Fruit fly (Drosophila melanogaster) whole organism, prepupa: ENCODE data around the gene dnc.
A peak's percentile ranks its signal among the peaks of the same experiment; 100 is the strongest.

ENCODE experiments used
- Blimp-1 ChIP-seq: fragments of 200-800 bp; sonication (Bioruptor generic); optimal IDR thresholded peaks from 3 replicates; lab custom pipeline; 2017; ENCODE audit warnings: missing biosample characterization, missing genetic modification characterization, mild to moderate bottlenecking, moderate library complexity, missing genetic modification reagents
- CG10669 ChIP-seq: fragments of 200-800 bp; sonication (Bioruptor generic); optimal IDR thresholded peaks from 3 replicates; lab custom pipeline; 2018; ENCODE audit warnings: missing biosample characterization, mild to moderate bottlenecking, missing genetic modification characterization, moderate library complexity
- CG11294 ChIP-seq: fragments of 200-800 bp; sonication (Bioruptor generic); IDR thresholded peaks from 2 replicates; pipeline ENCODE4 v1.3.6; 2022; ENCODE audit warnings: missing biosample characterization, missing genetic modification characterization
- CG11762 ChIP-seq: fragments of 200-800 bp; sonication (Bioruptor generic); optimal IDR thresholded peaks from 3 replicates; lab custom pipeline; 2016; ENCODE audit warnings: missing biosample characterization, missing genetic modification characterization; ENCODE audit not compliant: insufficient read depth
- CG11902 ChIP-seq: fragments of 200-800 bp; sonication (Bioruptor generic); optimal IDR thresholded peaks from 3 replicates; lab custom pipeline; 2016; ENCODE audit warnings: missing biosample characterization, missing genetic modification characterization
- CG15336 ChIP-seq: fragments of 200-800 bp; sonication (Bioruptor generic); IDR thresholded peaks from 2 replicates; pipeline ENCODE4 v1.3.6; 2022; ENCODE audit warnings: missing biosample characterization, missing genetic modification characterization
- CG3032 ChIP-seq: fragments of 200-800 bp; optimal IDR thresholded peaks from 2 replicates; lab custom pipeline; 2019; ENCODE audit warnings: missing biosample characterization, mild to moderate bottlenecking, missing genetic modification characterization, moderate library complexity
- CG31627 ChIP-seq: fragments of 200-800 bp; sonication (Bioruptor generic); optimal IDR thresholded peaks from 3 replicates; lab custom pipeline; 2016; ENCODE audit warnings: missing biosample characterization, missing genetic modification characterization
- CG32006 ChIP-seq: fragments of 200-800 bp; sonication (Bioruptor generic); optimal IDR thresholded peaks from 3 replicates; lab custom pipeline; 2017; ENCODE audit warnings: missing biosample characterization, mild to moderate bottlenecking, missing genetic modification characterization
- CG3919 ChIP-seq: fragments of 200-800 bp; sonication (Bioruptor generic); optimal IDR thresholded peaks from 3 replicates; lab custom pipeline; 2016; ENCODE audit warnings: missing biosample characterization, missing genetic modification characterization
- CG4318 ChIP-seq: fragments of 200-800 bp; sonication (Bioruptor generic); optimal IDR thresholded peaks from 3 replicates; lab custom pipeline; 2017; ENCODE audit warnings: missing biosample characterization, mild to moderate bottlenecking, missing genetic modification characterization
- CG6163 ChIP-seq: fragments of 200-800 bp; sonication (Bioruptor generic); IDR thresholded peaks from 3 replicates; pipeline ENCODE4 v1.3.6; 2022; ENCODE audit warnings: missing biosample characterization, missing genetic modification characterization
- CG6276 ChIP-seq: fragments of 200-800 bp; sonication (Bioruptor generic); optimal IDR thresholded peaks from 2 replicates; lab custom pipeline; 2017; ENCODE audit warnings: missing biosample characterization, mild to moderate bottlenecking, missing genetic modification characterization
- CG6792 ChIP-seq: fragments of 200-800 bp; sonication (Bioruptor generic); optimal IDR thresholded peaks from 3 replicates; lab custom pipeline; 2016; ENCODE audit warnings: missing biosample characterization, missing genetic modification characterization
- CG6808 ChIP-seq: fragments of 200-800 bp; sonication (Bioruptor generic); optimal IDR thresholded peaks from 3 replicates; lab custom pipeline; 2017; ENCODE audit warnings: missing biosample characterization, missing genetic modification characterization, mild to moderate bottlenecking, moderate library complexity, missing genetic modification reagents
- CG7368 ChIP-seq: fragments of 200-800 bp; sonication (Bioruptor generic); optimal IDR thresholded peaks from 3 replicates; lab custom pipeline; 2016; ENCODE audit warnings: missing biosample characterization, missing genetic modification characterization
- CG8119 ChIP-seq: fragments of 200-800 bp; sonication (Bioruptor generic); IDR thresholded peaks from 3 replicates; pipeline ENCODE4 v1.3.6; 2022; ENCODE audit warnings: missing biosample characterization, missing genetic modification characterization
- CG8319 ChIP-seq: fragments of 200-800 bp; sonication (Bioruptor generic); optimal IDR thresholded peaks from 3 replicates; lab custom pipeline; 2016; ENCODE audit warnings: missing biosample characterization, missing genetic modification characterization
- CG8632 ChIP-seq: fragments of 200-800 bp; sonication (Bioruptor generic); optimal IDR thresholded peaks from 3 replicates; lab custom pipeline; 2016; ENCODE audit warnings: missing biosample characterization, missing genetic modification characterization
- CG9139 ChIP-seq: fragments of 200-800 bp; sonication (Bioruptor generic); optimal IDR thresholded peaks from 3 replicates; lab custom pipeline; 2017; ENCODE audit warnings: missing biosample characterization, mild to moderate bottlenecking, missing genetic modification characterization
- Eip75B ChIP-seq: fragments of 200-800 bp; sonication (Bioruptor generic); optimal IDR thresholded peaks from 3 replicates; lab custom pipeline; 2016; ENCODE audit warnings: missing biosample characterization, missing genetic modification characterization
- Eip78C ChIP-seq: fragments of 200-800 bp; sonication (Bioruptor generic); peaks from one replicate; lab custom pipeline; 2016; ENCODE audit warnings: missing biosample characterization, missing genetic modification characterization
- Eip93F ChIP-seq: fragments of 200-800 bp; sonication (Bioruptor generic); optimal IDR thresholded peaks from 2 replicates; lab custom pipeline; 2016; ENCODE audit warnings: missing biosample characterization, mild to moderate bottlenecking, missing genetic modification characterization
- Ets21C ChIP-seq: fragments of 200-800 bp; sonication (Bioruptor generic); optimal IDR thresholded peaks from 3 replicates; lab custom pipeline; 2016; ENCODE audit warnings: missing biosample characterization, missing genetic modification characterization
- Ets96B ChIP-seq: fragments of 200-800 bp; optimal IDR thresholded peaks from 2 replicates; lab custom pipeline; 2019; ENCODE audit warnings: missing biosample characterization, mild to moderate bottlenecking, missing genetic modification characterization, moderate library complexity
- Gug ChIP-seq: fragments of 200-800 bp; sonication (Bioruptor generic); IDR thresholded peaks from 2 replicates; pipeline ENCODE4 v1.3.6; 2022; ENCODE audit warnings: missing biosample characterization, missing genetic modification characterization
- Hr38 ChIP-seq: sonication (Bioruptor generic); optimal IDR thresholded peaks from 2 replicates; lab custom pipeline; 2016; ENCODE audit warnings: missing biosample characterization, missing genetic modification characterization
- Hr4 ChIP-seq: fragments of 200-800 bp; sonication (Bioruptor generic); optimal IDR thresholded peaks from 3 replicates; lab custom pipeline; 2016; ENCODE audit warnings: missing biosample characterization, missing genetic modification characterization
- Lpt ChIP-seq: fragments of 200-800 bp; sonication (Bioruptor generic); optimal IDR thresholded peaks from 3 replicates; lab custom pipeline; 2016; ENCODE audit warnings: missing biosample characterization, missing genetic modification characterization
- Met ChIP-seq: fragments of 200-800 bp; sonication (Bioruptor generic); optimal IDR thresholded peaks from 3 replicates; lab custom pipeline; 2016; ENCODE audit warnings: missing biosample characterization, missing genetic modification characterization
- OdsH ChIP-seq: fragments of 200-800 bp; sonication (Bioruptor generic); optimal IDR thresholded peaks from 3 replicates; lab custom pipeline; 2016; ENCODE audit warnings: missing biosample characterization, missing genetic modification characterization
- Smox ChIP-seq: fragments of 200-800 bp; sonication (Bioruptor generic); optimal IDR thresholded peaks from 3 replicates; lab custom pipeline; 2016; ENCODE audit warnings: missing biosample characterization, missing genetic modification characterization
- Sox15 ChIP-seq: fragments of 200-800 bp; sonication (Bioruptor generic); optimal IDR thresholded peaks from 3 replicates; lab custom pipeline; 2016; ENCODE audit warnings: missing biosample characterization, missing genetic modification characterization
- acj6 ChIP-seq: fragments of 200-800 bp; sonication (Bioruptor generic); optimal IDR thresholded peaks from 3 replicates; lab custom pipeline; 2016; ENCODE audit warnings: missing biosample characterization, missing genetic modification characterization
- cyc ChIP-seq: fragments of 200-800 bp; sonication (Bioruptor generic); optimal IDR thresholded peaks from 3 replicates; lab custom pipeline; 2016; ENCODE audit warnings: missing biosample characterization, missing genetic modification characterization
- dac ChIP-seq: fragments of 200-800 bp; sonication (Bioruptor generic); optimal IDR thresholded peaks from 2 replicates; lab custom pipeline; 2017; ENCODE audit warnings: missing biosample characterization, mild to moderate bottlenecking, missing genetic modification characterization
- dsx ChIP-seq: fragments of 200-800 bp; optimal IDR thresholded peaks from 3 replicates; lab custom pipeline; 2019; ENCODE audit warnings: missing biosample characterization, mild to moderate bottlenecking, missing genetic modification characterization, moderate library complexity; ENCODE audit not compliant: poor library complexity, severe bottlenecking
- fd59A ChIP-seq: fragments of 200-800 bp; sonication (Bioruptor generic); optimal IDR thresholded peaks from 2 replicates; lab custom pipeline; 2017; ENCODE audit warnings: missing biosample characterization, mild to moderate bottlenecking, missing genetic modification characterization, missing genetic modification reagents
- fd85E ChIP-seq: fragments of 200-800 bp; sonication (Bioruptor generic); optimal IDR thresholded peaks from 3 replicates; lab custom pipeline; 2016; ENCODE audit warnings: missing biosample characterization, missing genetic modification characterization
- fkh ChIP-seq: fragments of 200-800 bp; sonication (Bioruptor generic); optimal IDR thresholded peaks from 3 replicates; lab custom pipeline; 2017; ENCODE audit warnings: missing biosample characterization, mild to moderate bottlenecking, missing genetic modification characterization, moderate library complexity
- lz ChIP-seq: fragments of 200-800 bp; sonication (Bioruptor generic); optimal IDR thresholded peaks from 3 replicates; lab custom pipeline; 2016; ENCODE audit warnings: missing biosample characterization, missing genetic modification characterization
- net ChIP-seq: fragments of 200-800 bp; sonication (Bioruptor generic); optimal IDR thresholded peaks from 3 replicates; lab custom pipeline; 2016; ENCODE audit warnings: missing biosample characterization, missing genetic modification characterization
- pdm3 ChIP-seq: fragments of 200-800 bp; sonication (Bioruptor generic); optimal IDR thresholded peaks from 3 replicates; lab custom pipeline; 2016; ENCODE audit warnings: missing biosample characterization, missing genetic modification characterization
- salr ChIP-seq, 2 experiments: fragments of 200-800 bp; sonication (Bioruptor generic); optimal IDR thresholded peaks; 3 replicates each; lab custom pipeline; 2016 to 2018; ENCODE audit warnings: missing biosample characterization in 2 of 2, missing genetic modification characterization in 2 of 2, mild to moderate bottlenecking in 1 of 2
- spab ChIP-seq: fragments of 200-800 bp; sonication (Bioruptor generic); optimal IDR thresholded peaks from 2 replicates; lab custom pipeline; 2017; ENCODE audit warnings: missing biosample characterization, mild to moderate bottlenecking, missing genetic modification characterization, missing genetic modification reagents
- ss ChIP-seq, 2 experiments: fragments of 200-800 bp; sonication (Bioruptor generic); optimal IDR thresholded peaks; 2 replicates in 1 of 2; 3 replicates in 1 of 2; lab custom pipeline; 2017 to 2018; ENCODE audit warnings: mild to moderate bottlenecking in 2 of 2, missing biosample characterization in 2 of 2, missing genetic modification characterization in 2 of 2, moderate library complexity in 1 of 2
- svp ChIP-seq: fragments of 200-800 bp; sonication (Bioruptor generic); peaks from one replicate; lab custom pipeline; 2016; ENCODE audit warnings: missing biosample characterization, missing genetic modification characterization
- topi ChIP-seq: fragments of 200-800 bp; sonication (Bioruptor generic); optimal IDR thresholded peaks from 3 replicates; lab custom pipeline; 2016; ENCODE audit warnings: missing biosample characterization, missing genetic modification characterization
- vri ChIP-seq: fragments of 200-800 bp; sonication (Bioruptor generic); optimal IDR thresholded peaks from 3 replicates; lab custom pipeline; 2016; ENCODE audit warnings: missing biosample characterization, mild to moderate bottlenecking, missing genetic modification characterization

The dnc gene

DNA sequence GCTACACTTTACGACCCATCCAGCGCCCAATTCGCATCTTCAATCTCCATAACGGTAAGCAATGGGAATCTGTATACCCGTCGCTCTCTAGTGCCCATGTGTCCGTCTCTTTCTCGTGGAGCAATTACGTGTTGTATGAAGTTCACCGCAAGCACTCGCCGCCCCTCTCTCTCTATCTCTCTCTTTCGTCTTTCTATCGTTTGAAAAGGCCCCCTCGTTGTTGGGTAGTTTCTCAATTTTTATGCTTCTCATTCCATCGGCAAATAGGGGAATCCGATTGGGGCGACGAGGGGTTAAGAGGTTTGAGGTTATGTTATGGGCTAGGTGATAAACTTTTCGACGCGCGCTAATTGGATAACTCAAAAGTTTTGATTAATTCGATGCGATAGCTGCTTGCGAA, 122.7 kb downstream of the dnc start:
- TF ChIP-seq CG10669 (no peak), Lpt (GFP tag; lab: Kevin White, UChicago) (peak; percentile 7), Eip78C (GFP tag; lab: Kevin White, UChicago) (no peak), CG6792 (no peak), vri (no peak), CG31627 (GFP tag; lab: Kevin White, UChicago) (no peak), Eip75B (GFP tag; lab: Kevin White, UChicago) (no peak)

DNA sequence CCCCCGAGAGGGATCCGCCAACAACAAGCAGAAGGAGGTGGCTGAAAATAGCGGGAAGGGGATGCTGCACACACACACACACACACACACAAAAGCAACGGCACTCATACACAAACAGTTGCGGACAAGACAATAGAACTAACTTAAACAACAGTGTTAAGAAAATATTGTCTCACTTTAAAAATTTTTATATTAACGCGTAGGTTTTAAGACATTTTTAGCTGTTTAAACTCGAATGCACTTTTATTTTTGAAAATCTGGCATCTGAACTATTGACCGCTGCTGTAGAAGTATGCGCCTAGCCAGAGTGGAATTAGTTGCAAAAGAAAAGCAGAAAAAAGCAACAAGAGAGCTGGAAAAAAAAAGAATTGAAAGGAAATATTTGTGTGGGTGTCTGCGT, 134.6 kb downstream of the dnc start:
- TF ChIP-seq CG31627 (GFP tag; lab: Kevin White, UChicago) = peak; percentile 41
- TF ChIP-seq salr (GFP tag; optimal IDR thresholded peaks at IDR 0.05; lab: Kevin White, UChicago) = peak; percentile 58 to 64
- TF ChIP-seq CG8632 = peak; percentile 41
- no peak for TF ChIP-seq CG8319
- TF ChIP-seq CG7368 (GFP tag; lab: Kevin White, UChicago) = peak; percentile 64
- TF ChIP-seq Blimp-1 (GFP tag; lab: Kevin White, UChicago) = no peak
- TF ChIP-seq fkh (GFP tag; lab: Kevin White, UChicago) = peak; percentile 25
- TF ChIP-seq CG11294 (GFP tag; lab: Robert Waterston, UW) = peak; percentile 72
- peak; percentile 71 for TF ChIP-seq net (GFP tag; lab: Kevin White, UChicago)
- peak; percentile 81 for TF ChIP-seq CG8119 (GFP tag; lab: Robert Waterston, UW)
- peak; percentile 68 for TF ChIP-seq acj6 (GFP tag; lab: Kevin White, UChicago)
- peak; percentile 78 for TF ChIP-seq OdsH
- TF ChIP-seq vri = peak; percentile 22
- TF ChIP-seq Hr38 (GFP tag; lab: Kevin White, UChicago) = no peak
- TF ChIP-seq CG32006 (GFP tag; lab: Kevin White, UChicago) = peak; percentile 82
- peak; percentile 46 for TF ChIP-seq Smox
- TF ChIP-seq Eip93F = no peak
- TF ChIP-seq Gug (GFP tag; lab: Robert Waterston, UW) = peak; percentile 78
- peak; percentile 67 for TF ChIP-seq dac (GFP tag; lab: Kevin White, UChicago)
- peak; percentile 76 for TF ChIP-seq dsx
- TF ChIP-seq CG9139 (GFP tag; lab: Kevin White, UChicago) = peak; percentile 47
- peak; percentile 80 for TF ChIP-seq CG3032
- peak; percentile 59 for TF ChIP-seq Lpt (GFP tag; lab: Kevin White, UChicago)
- peak; percentile 47 for TF ChIP-seq cyc
- TF ChIP-seq lz (GFP tag; lab: Kevin White, UChicago) = peak; percentile 36
- TF ChIP-seq CG4318 (GFP tag; lab: Kevin White, UChicago) = peak; percentile 34
- TF ChIP-seq CG11902 (GFP tag; lab: Kevin White, UChicago) = peak; percentile 12
- peak; percentile 77 for TF ChIP-seq pdm3 (GFP tag; lab: Kevin White, UChicago)
- peak; percentile 48 for TF ChIP-seq spab
- TF ChIP-seq Eip78C (GFP tag; lab: Kevin White, UChicago) = peak; percentile 88
- TF ChIP-seq CG6792 = peak; percentile 56
- TF ChIP-seq Eip75B (GFP tag; lab: Kevin White, UChicago) = peak; percentile 73
- TF ChIP-seq CG6276 (GFP tag; lab: Kevin White, UChicago) = peak; percentile 69
- TF ChIP-seq Sox15 (GFP tag; lab: Kevin White, UChicago) = no peak
- TF ChIP-seq Ets96B = peak; percentile 74
- TF ChIP-seq ss (GFP tag; optimal IDR thresholded peaks at IDR 0.05; lab: Kevin White, UChicago) = peak; percentile 42 to 76
- TF ChIP-seq fd85E (GFP tag; lab: Kevin White, UChicago) = peak; percentile 24
- TF ChIP-seq Hr4 = peak; percentile 64
- TF ChIP-seq CG3919 (GFP tag; lab: Kevin White, UChicago) = peak; percentile 66
- peak; percentile 55 for TF ChIP-seq topi (GFP tag; lab: Kevin White, UChicago)
- peak; percentile 66 for TF ChIP-seq svp (GFP tag; lab: Kevin White, UChicago)
- peak; percentile 47 for TF ChIP-seq CG11762 (GFP tag; lab: Kevin White, UChicago)
- peak; percentile 73 for TF ChIP-seq CG6808 (GFP tag; lab: Kevin White, UChicago)
- peak; percentile 28 for TF ChIP-seq Ets21C (GFP tag; lab: Kevin White, UChicago)
- TF ChIP-seq Met (GFP tag; lab: Kevin White, UChicago) = peak; percentile 64
- peak; percentile 86 for TF ChIP-seq CG6163 (GFP tag; lab: Robert Waterston, UW)
- peak; percentile 67 for TF ChIP-seq fd59A
- peak; percentile 86 for TF ChIP-seq CG15336 (GFP tag; lab: Robert Waterston, UW)
